Worm (Caenorhabditis elegans): Measurements from ENCODE around the gene try-10.
A peak's percentile ranks its signal among the peaks of the same experiment; 100 is the strongest.

Gene try-10

ce11 chrV:13000068-13000467 lies 13.0 kb downstream of the try-10 start:
- TF ChIP-seq lsl-1 (GFP tag; optimal IDR thresholded peaks at IDR 0.05): peak; percentile 99
- TF ChIP-seq hmg-20 (GFP tag; IDR thresholded peaks at IDR 0.05): no peak
- TF ChIP-seq dox-1 (GFP tag; IDR thresholded peaks at IDR 0.05): no peak
- TF ChIP-seq tbx-9 (tag; optimal IDR thresholded peaks at IDR 0.05; ENCODE audit: borderline replicate concordance): no peak
- no peak for TF ChIP-seq F23B12.7 (tag; optimal IDR thresholded peaks at IDR 0.05; ENCODE audit: insufficient read depth)
- no peak for TF ChIP-seq ztf-22 (GFP tag; optimal IDR thresholded peaks at IDR 0.05)
- TF ChIP-seq B0019.2 (GFP tag; conservative IDR thresholded peaks at IDR 0.05): peak; percentile 66
- TF ChIP-seq rcor-1 (GFP tag; IDR thresholded peaks at IDR 0.05): peak; percentile 54; the same call in 1 of the 2 replicates
- TF ChIP-seq F55B11.4 (tag; optimal IDR thresholded peaks at IDR 0.05; ENCODE audit: borderline replicate concordance, insufficient read depth): no peak
- no peak for TF ChIP-seq mcd-1 (GFP tag; IDR thresholded peaks at IDR 0.05)
- no peak for TF ChIP-seq nfya-1 (tag; optimal IDR thresholded peaks at IDR 0.05; ENCODE audit: borderline replicate concordance, insufficient read depth)
- TF ChIP-seq ama-1 (optimal IDR thresholded peaks at IDR 0.05): no peak
- no peak for TF ChIP-seq ama-1 (GFP tag; optimal IDR thresholded peaks at IDR 0.05)
- no peak for TF ChIP-seq rec-8 (tag; optimal IDR thresholded peaks at IDR 0.05)
- TF ChIP-seq ceh-58 (GFP tag; IDR thresholded peaks at IDR 0.05): no peak
- TF ChIP-seq Y79H2A.3 (GFP tag; conservative IDR thresholded peaks at IDR 0.05): no peak
- TF ChIP-seq F39B2.1 (GFP tag; IDR thresholded peaks at IDR 0.05): no peak
- TF ChIP-seq zfh-2 (GFP tag; conservative IDR thresholded peaks at IDR 0.05): no peak
- no peak for TF ChIP-seq lin-40 (tag; optimal IDR thresholded peaks at IDR 0.05)
- TF ChIP-seq efl-1 (GFP tag; optimal IDR thresholded peaks at IDR 0.05): peak; percentile 95
- TF ChIP-seq lin-35 (GFP tag; optimal IDR thresholded peaks at IDR 0.05): no peak
- TF ChIP-seq lir-1 (GFP tag; conservative IDR thresholded peaks at IDR 0.05): no peak; the same call in 1 of the 2 replicates
- TF ChIP-seq C06A6.2 (GFP tag; conservative IDR thresholded peaks at IDR 0.05): no peak
- peak; percentile 37 for TF ChIP-seq snpc-1.1 (tag; optimal IDR thresholded peaks at IDR 0.05; ENCODE audit: insufficient read depth)
- no peak for TF ChIP-seq lin-26 (GFP tag; IDR thresholded peaks at IDR 0.05)
- TF ChIP-seq B0035.1 (tag; optimal IDR thresholded peaks at IDR 0.05): no peak
- no peak for TF ChIP-seq ztf-6 (GFP tag; IDR thresholded peaks at IDR 0.05)
- no peak for TF ChIP-seq ceh-79 (tag; optimal IDR thresholded peaks at IDR 0.05)
- no peak for TF ChIP-seq ztf-25 (GFP tag; IDR thresholded peaks at IDR 0.05)
- TF ChIP-seq hlh-26 (GFP tag; conservative IDR thresholded peaks at IDR 0.05): no peak
- no peak for TF ChIP-seq aptf-2 (GFP tag; conservative IDR thresholded peaks at IDR 0.05)
- no peak for TF ChIP-seq ceh-100 (GFP tag; IDR thresholded peaks at IDR 0.05)
- no peak for TF ChIP-seq zim-3 (tag; optimal IDR thresholded peaks at IDR 0.05)
- TF ChIP-seq let-526 (GFP tag; IDR thresholded peaks at IDR 0.05): no peak
- TF ChIP-seq him-1 (tag; optimal IDR thresholded peaks at IDR 0.05): peak; percentile 63
- no peak for TF ChIP-seq lsy-27 (tag; optimal IDR thresholded peaks at IDR 0.05; ENCODE audit: borderline replicate concordance, insufficient read depth)
- 0 out of 2 replicates have a peak, but pooled peaks have one; percentile 52 for TF ChIP-seq Y95B8A.8 (GFP tag; IDR thresholded peaks at IDR 0.05)
- TF ChIP-seq ztf-18 (tag; optimal IDR thresholded peaks at IDR 0.05): no peak
- no peak for TF ChIP-seq T07F8.4 (tag; optimal IDR thresholded peaks at IDR 0.05)
- TF ChIP-seq chd-7 (tag; optimal IDR thresholded peaks at IDR 0.05): no peak
- TF ChIP-seq Y53F4B.3 (GFP tag; IDR thresholded peaks at IDR 0.05): no peak
- TF ChIP-seq ztf-28 (GFP tag; IDR thresholded peaks at IDR 0.05): no peak
- TF ChIP-seq ztf-26 (tag; optimal IDR thresholded peaks at IDR 0.05): no peak
- TF ChIP-seq cebp-2 (GFP tag; IDR thresholded peaks at IDR 0.05): no peak
- peak; percentile 91 for TF ChIP-seq dpl-1 (GFP tag; optimal IDR thresholded peaks at IDR 0.05)
- TF ChIP-seq pbrm-1 (GFP tag; IDR thresholded peaks at IDR 0.05): peak; percentile 35; the same call in 1 of the 2 replicates
- TF ChIP-seq D2030.7 (GFP tag; IDR thresholded peaks at IDR 0.05): peak; percentile 92
- no peak for TF ChIP-seq nfyb-1 (GFP tag; IDR thresholded peaks at IDR 0.05)

Data from whole organism, young adult.